Worm (Caenorhabditis elegans): ENCODE results near the gene gadr-4.

Gene gadr-4

DNA sequence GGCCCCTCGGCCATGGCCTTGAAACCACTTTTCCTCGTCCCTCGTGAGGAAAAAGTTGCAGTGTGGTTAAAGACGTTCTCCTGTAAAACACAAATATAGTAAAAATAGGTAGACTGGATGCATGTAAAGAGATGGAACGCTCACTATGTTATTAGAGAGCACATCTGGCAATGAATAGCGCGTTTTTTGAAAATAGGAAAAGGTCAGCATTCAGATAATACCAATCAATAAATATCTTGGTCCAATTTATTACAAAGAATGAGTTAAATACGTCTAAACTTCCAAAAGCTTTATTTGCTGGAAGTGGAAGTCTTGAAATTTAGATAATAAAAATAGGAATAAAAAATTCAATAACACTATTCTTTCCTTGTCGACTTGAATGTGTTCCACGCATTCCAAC is at the start of gene gadr-4:
Gene gadr-4 (minus strand): TSS at position 101 of the 400 bp plus-strand sequence.
- TF ChIP-seq pag-3 (tag; optimal IDR thresholded peaks at IDR 0.05; ENCODE audit: borderline replicate concordance) (no peak), nhr-232 (tag; optimal IDR thresholded peaks at IDR 0.05) (no peak), hlh-6 (tag; optimal IDR thresholded peaks at IDR 0.05) (no peak), unc-86 (tag; optimal IDR thresholded peaks at IDR 0.05) (no peak), nfya-1 (tag; optimal IDR thresholded peaks at IDR 0.05) (no peak), elt-2 (tag; optimal IDR thresholded peaks at IDR 0.05) (no peak), gmeb-2 (tag; optimal IDR thresholded peaks at IDR 0.05) (no peak), fax-1 (tag; optimal IDR thresholded peaks at IDR 0.05) (no peak), ceh-9 (tag; optimal IDR thresholded peaks at IDR 0.05) (no peak), ref-2 (tag; optimal IDR thresholded peaks at IDR 0.05) (no peak), mec-3 (tag; optimal IDR thresholded peaks at IDR 0.05; ENCODE audit: borderline replicate concordance) (no peak), lin-11 (tag; optimal IDR thresholded peaks at IDR 0.05) (no peak)

DNA sequence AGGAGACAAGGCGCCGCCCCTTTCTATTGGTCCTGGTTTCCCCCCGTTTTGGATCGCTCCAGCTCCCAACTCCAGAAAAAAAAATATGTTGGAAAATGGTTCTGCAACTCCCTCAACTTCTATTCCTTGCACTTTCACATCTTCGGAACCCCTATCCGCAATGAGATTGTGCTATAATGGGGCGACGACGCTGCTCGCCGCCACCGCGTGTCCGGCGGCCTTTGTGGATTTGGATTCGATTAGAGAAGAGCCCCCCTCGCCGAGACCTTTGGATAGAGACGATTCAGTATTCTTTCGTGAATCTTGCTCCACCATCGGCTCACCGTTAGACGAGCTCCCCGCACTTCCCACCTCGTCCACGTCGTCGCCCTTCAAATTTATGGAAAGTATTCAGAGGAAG is 44.8 kb upstream of the gadr-4 start:
- TF ChIP-seq pat-9 (tag; optimal IDR thresholded peaks at IDR 0.05) (no peak), unc-42 (tag; optimal IDR thresholded peaks at IDR 0.05) (peak; percentile 42), elt-2 (tag; optimal IDR thresholded peaks at IDR 0.05) (no peak), ref-2 (tag; optimal IDR thresholded peaks at IDR 0.05) (peak; percentile 19), pqm-1 (tag; optimal IDR thresholded peaks at IDR 0.05) (no peak)

DNA sequence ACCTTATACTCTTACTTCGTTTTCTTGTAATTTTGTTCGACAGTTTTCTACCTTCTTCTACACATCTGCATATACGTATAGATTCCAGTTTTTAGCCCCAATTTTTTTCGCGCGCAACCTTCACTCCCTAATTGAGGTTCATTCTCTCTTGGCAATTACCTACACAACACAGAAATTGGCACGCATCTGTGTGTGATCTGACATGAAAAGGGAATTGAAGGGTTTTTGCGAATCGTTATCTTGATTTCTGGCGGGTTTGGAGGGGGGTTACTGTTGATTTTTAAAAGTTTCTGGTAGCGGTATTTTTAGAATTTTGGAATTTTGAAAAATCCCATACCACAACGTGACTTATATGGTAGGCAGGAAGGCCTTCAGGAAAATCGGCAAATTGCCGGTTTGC is 40.3 kb upstream of the gadr-4 start:
- no peak for TF ChIP-seq lim-6 (tag; optimal IDR thresholded peaks at IDR 0.05)
- no peak for TF ChIP-seq pat-9 (tag; optimal IDR thresholded peaks at IDR 0.05)
- TF ChIP-seq ceh-31 (tag; optimal IDR thresholded peaks at IDR 0.05): no peak
- TF ChIP-seq ceh-6 (GFP tag; optimal IDR thresholded peaks at IDR 0.05): no peak
- TF ChIP-seq unc-86 (tag; optimal IDR thresholded peaks at IDR 0.05): no peak
- TF ChIP-seq unc-55 (GFP tag; optimal IDR thresholded peaks at IDR 0.05): no peak
- no peak for TF ChIP-seq ref-2 (tag; optimal IDR thresholded peaks at IDR 0.05)
- no peak for TF ChIP-seq F13H6.1 (tag; optimal IDR thresholded peaks at IDR 0.05)
- no peak for TF ChIP-seq hlh-13 (GFP tag; optimal IDR thresholded peaks at IDR 0.05)
- no peak for TF ChIP-seq npax-4 (tag; optimal IDR thresholded peaks at IDR 0.05)
- TF ChIP-seq fkh-6 (tag; optimal IDR thresholded peaks at IDR 0.05): no peak
- no peak for TF ChIP-seq ceh-34 (tag; optimal IDR thresholded peaks at IDR 0.05)
- no peak for TF ChIP-seq ceh-30 (tag; optimal IDR thresholded peaks at IDR 0.05)
- no peak for TF ChIP-seq ttx-3 (tag; optimal IDR thresholded peaks at IDR 0.05)
- no peak for TF ChIP-seq odd-2 (tag; optimal IDR thresholded peaks at IDR 0.05)
- no peak for TF ChIP-seq ceh-18 (tag; optimal IDR thresholded peaks at IDR 0.05)
- no peak for TF ChIP-seq pax-1 (tag; optimal IDR thresholded peaks at IDR 0.05)
- TF ChIP-seq syd-9 (tag; optimal IDR thresholded peaks at IDR 0.05): no peak
- no peak for TF ChIP-seq sox-2 (GFP tag; IDR thresholded peaks at IDR 0.05)

DNA sequence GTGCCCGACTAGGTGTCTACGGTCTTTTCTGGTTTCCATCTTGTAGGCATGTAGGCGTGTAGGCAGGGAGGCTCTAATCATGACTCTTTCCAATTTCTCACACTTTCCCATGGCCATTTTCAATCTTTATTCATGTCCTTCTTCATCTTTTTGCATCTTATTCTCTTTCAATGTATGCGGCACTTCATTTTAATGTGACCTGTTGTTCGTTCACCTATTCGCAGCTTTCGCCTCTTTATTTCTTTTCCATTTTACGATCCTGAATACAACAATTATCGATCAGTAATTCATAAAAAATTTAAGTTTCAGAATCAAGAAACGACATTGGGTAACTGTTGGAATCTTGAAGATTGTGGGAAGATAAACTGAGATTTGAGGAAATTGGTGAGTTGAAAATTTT is 38.1 kb upstream of the gadr-4 start, which contains the start of gene rhgf-2:
Gene rhgf-2 (plus strand): TSS at position 301 of the 400 bp plus-strand sequence.
- TF ChIP-seq sox-4 (tag; optimal IDR thresholded peaks at IDR 0.05) (no peak), ama-1 (optimal IDR thresholded peaks at IDR 0.05) (no peak), fax-1 (tag; optimal IDR thresholded peaks at IDR 0.05) (no peak), pax-1 (tag; optimal IDR thresholded peaks at IDR 0.05) (no peak), C08G9.2 (tag; optimal IDR thresholded peaks at IDR 0.05) (no peak), elt-2 (tag; optimal IDR thresholded peaks at IDR 0.05) (no peak), zip-5 (tag; optimal IDR thresholded peaks at IDR 0.05) (no peak)

DNA sequence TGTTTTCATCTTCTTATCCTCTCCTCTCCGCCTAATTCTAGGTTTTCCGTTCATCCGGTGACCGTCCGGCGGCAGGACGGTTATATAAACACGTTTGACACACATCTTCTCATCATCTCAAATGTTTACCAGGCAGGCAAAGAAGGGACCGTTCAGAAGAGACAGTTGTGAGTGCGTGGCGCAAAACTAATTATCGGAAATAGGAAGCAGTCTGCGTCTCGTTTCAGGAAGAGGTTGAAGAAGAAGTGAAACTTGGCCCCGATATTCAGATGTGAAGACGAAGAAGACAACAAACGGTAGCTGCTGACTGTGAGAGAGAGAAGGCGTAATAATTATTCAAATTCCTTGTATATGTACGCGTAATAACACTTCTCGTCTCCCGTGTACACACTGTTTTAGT is 36.4 kb upstream of the gadr-4 start:
- peak; percentile 17 for TF ChIP-seq rnt-1 (tag; optimal IDR thresholded peaks at IDR 0.05)
- peak; percentile 63 for TF ChIP-seq ref-2 (tag; optimal IDR thresholded peaks at IDR 0.05)
- no peak for TF ChIP-seq tbx-7 (tag; optimal IDR thresholded peaks at IDR 0.05)
- peak; percentile 4 for TF ChIP-seq unc-55 (GFP tag; optimal IDR thresholded peaks at IDR 0.05)
- peak; percentile 20 for TF ChIP-seq ceh-31 (tag; optimal IDR thresholded peaks at IDR 0.05)
